Worm (Caenorhabditis elegans): ENCODE results near the gene ZK353.9.

DNA sequence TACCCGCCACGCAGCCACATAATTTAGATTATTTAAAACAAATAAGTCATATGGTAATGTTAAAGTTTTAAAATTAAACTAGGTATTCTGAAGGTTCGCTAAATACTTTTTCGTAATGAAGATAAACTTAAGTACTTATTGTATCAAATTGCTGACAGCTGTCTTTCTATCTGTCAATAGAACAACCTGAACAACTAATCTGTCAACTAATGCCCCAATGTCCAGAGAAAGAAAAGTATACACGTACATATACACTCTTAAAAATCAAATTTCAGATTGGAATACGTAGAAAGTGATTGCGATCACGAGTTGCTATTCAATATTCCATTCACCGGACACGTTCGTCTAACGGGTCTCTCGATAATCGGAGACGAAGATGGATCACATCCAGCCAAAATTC, 1.5 kb downstream of the ZK353.9 start:
- TF ChIP-seq ztf-23 (GFP tag; IDR thresholded peaks at IDR 0.05), result no peak
- TF ChIP-seq flt-1 (GFP tag; IDR thresholded peaks at IDR 0.05), result no peak
- TF ChIP-seq ref-1 (GFP tag; conservative IDR thresholded peaks at IDR 0.05), result no peak
- no peak for TF ChIP-seq tab-1 (GFP tag; IDR thresholded peaks at IDR 0.05)

All from whole organism, midembryonic.